Fruit fly (Drosophila melanogaster): Measurements from ENCODE around the gene CG10958.

CG10958 gene

DNA sequence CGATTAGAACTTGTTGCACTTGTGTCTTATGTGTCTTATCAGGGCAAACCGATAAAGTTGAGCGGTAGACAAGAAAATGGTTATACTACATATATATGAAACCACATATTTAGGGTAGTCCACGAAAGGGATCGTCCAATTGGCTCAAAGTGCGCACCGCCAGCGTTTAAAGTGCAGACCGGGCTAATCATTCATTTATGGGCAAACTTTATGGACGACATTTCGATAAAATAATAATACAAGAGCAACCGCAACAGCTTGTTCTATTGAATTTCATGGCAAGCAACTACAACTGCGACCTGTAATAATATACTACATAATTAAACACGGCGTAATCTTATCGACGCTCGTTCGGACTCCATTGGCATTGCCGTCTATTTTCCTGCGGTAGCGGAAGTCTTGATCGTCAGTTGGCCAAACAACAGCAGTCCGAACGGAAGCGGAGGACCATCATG, 3.4 kb downstream of the CG10958 start, which contains the start of the genes cyr and CG2120 (continued):
- TF ChIP-seq CG7963 (GFP tag; IDR thresholded peaks at IDR 0.05; ENCODE audit: partially characterized antibody) (no peak), Bdp1 (GFP tag; optimal IDR thresholded peaks at IDR 0.05) (no peak), CG13624 (GFP tag; optimal IDR thresholded peaks at IDR 0.05) (no peak), Ssrp (tag; optimal IDR thresholded peaks at IDR 0.05) (no peak), caup (GFP tag; optimal IDR thresholded peaks at IDR 0.05; ENCODE audit: severe bottlenecking) (no peak), CG33213 (GFP tag; optimal IDR thresholded peaks at IDR 0.05) (no peak), lab (GFP tag; optimal IDR thresholded peaks at IDR 0.05) (peak; percentile 10), mirr (GFP tag; optimal IDR thresholded peaks at IDR 0.05) (peak; percentile 17), Tbp (GFP tag; optimal IDR thresholded peaks at IDR 0.05) (no peak), gem (tag; optimal IDR thresholded peaks at IDR 0.05) (no peak), CG2889 (GFP tag; IDR thresholded peaks at IDR 0.05) (no peak), sens (GFP tag) (peak; percentile 13), CG3407 (GFP tag; optimal IDR thresholded peaks at IDR 0.05) (no peak), Dip2 (GFP tag; IDR thresholded peaks at IDR 0.05) (no peak), Eip74EF (GFP tag; optimal IDR thresholded peaks at IDR 0.05) (no peak), Gug (GFP tag; IDR thresholded peaks at IDR 0.05) (no peak), exex (tag; optimal IDR thresholded peaks at IDR 0.05) (peak; percentile 74), CG18262 (tag; optimal IDR thresholded peaks at IDR 0.05) (no peak), CG9727 (GFP tag; optimal IDR thresholded peaks at IDR 0.05) (no peak)

DNA sequence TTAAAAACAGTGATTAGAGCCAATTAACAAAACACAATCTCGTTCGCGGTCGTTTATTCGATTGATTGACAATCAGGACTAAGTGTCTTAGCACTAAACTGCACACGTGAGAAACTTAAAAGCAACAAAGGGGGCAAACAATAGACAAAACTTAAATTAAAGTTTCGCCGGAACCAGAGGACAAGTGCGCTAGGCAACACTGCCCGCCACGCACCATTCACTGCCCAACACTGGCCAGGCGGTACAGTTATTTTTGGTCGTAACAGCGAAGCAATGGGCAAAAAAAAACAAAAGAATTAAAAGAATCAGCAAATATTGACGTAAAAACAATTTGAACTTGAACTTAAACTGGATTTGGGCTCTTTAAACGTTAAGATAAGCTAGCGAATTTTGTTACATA, 5.2 kb downstream of the CG10958 start:
- TF ChIP-seq Doc3 (GFP tag; IDR thresholded peaks at IDR 0.05; ENCODE audit: partially characterized antibody) (0 out of 3 replicates have a peak, but pooled peaks have one; percentile 26), inv (GFP tag; IDR thresholded peaks at IDR 0.05; ENCODE audit: partially characterized antibody) (no peak), CrebB (tag; optimal IDR thresholded peaks at IDR 0.05) (no peak), CG6791 (GFP tag; IDR thresholded peaks at IDR 0.05; ENCODE audit: partially characterized antibody) (peak; percentile 45; the same call in 1 of the 3 replicates), stwl (tag; optimal IDR thresholded peaks at IDR 0.05) (peak; percentile 98), CTCF (GFP tag; optimal IDR thresholded peaks at IDR 0.05) (no peak), NfI (GFP tag; optimal IDR thresholded peaks at IDR 0.05) (no peak), CG14860 (GFP tag; IDR thresholded peaks at IDR 0.05; ENCODE audit: partially characterized antibody) (0 out of 3 replicates have a peak, but pooled peaks have one; percentile 31), CG16813 (GFP tag; IDR thresholded peaks at IDR 0.05; ENCODE audit: partially characterized antibody) (peak; percentile 17; the same call in 1 of the 3 replicates), CG10267 (tag; optimal IDR thresholded peaks at IDR 0.05) (peak; percentile 21), CG13287 (GFP tag; IDR thresholded peaks at IDR 0.05; ENCODE audit: partially characterized antibody) (peak; percentile 45; the same call in 1 of the 2 replicates), amos (GFP tag; IDR thresholded peaks at IDR 0.05; ENCODE audit: partially characterized antibody) (0 out of 2 replicates have a peak, but pooled peaks have one; percentile 10), CG17186 (GFP tag; optimal IDR thresholded peaks at IDR 0.05) (no peak)

DNA sequence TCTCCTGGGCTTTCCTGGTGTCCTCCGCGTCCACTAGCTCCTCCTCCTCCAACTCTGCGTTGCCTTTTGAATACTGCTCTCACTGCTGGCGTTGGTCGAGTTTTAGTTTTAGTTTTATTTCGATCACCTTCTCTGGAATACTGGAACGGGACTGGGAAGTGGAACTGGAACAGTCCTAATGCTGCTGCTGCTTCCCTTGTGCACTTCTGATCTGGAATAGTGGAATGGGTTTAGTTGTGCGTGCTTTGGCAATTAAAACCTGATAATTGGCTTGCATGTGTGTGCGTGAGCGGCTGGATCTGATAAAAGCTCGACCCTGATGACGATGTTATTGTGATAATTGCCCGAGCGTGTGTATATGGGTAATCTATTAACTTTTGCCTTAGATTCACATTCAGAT, 8.6 kb downstream of the CG10958 start:
- peak; percentile 73 for TF ChIP-seq exex (tag; optimal IDR thresholded peaks at IDR 0.05)
- peak; percentile 92 for TF ChIP-seq pfk (GFP tag; optimal IDR thresholded peaks at IDR 0.05)
- TF ChIP-seq Vsx1 (GFP tag; optimal IDR thresholded peaks at IDR 0.05) = peak; percentile 42
- TF ChIP-seq CG17802 (tag; optimal IDR thresholded peaks at IDR 0.05) = peak; percentile 28
- no peak for TF ChIP-seq bab2 (GFP tag; optimal IDR thresholded peaks at IDR 0.05)
- TF ChIP-seq sug (tag; optimal IDR thresholded peaks at IDR 0.05) = peak; percentile 2
- TF ChIP-seq CG10462 (GFP tag; optimal IDR thresholded peaks at IDR 0.05) = no peak

Measured in whole organism, embryonic.